Fruit fly (Drosophila melanogaster) whole organism, adult: ENCODE measurements around the gene RagA-B.

Experiments
- CG11617 ChIP-seq: fragments of 200-800 bp; sonication (Bioruptor generic); optimal IDR thresholded peaks from 2 replicates; lab custom pipeline; 2017; ENCODE audit warnings: mild to moderate bottlenecking, missing biosample characterization, missing genetic modification reagents, missing genetic modification characterization
- CG12768 ChIP-seq: fragments of 200-800 bp; sonication (Bioruptor generic); optimal IDR thresholded peaks from 2 replicates; lab custom pipeline; 2017; ENCODE audit warnings: missing biosample characterization, missing genetic modification characterization, mild to moderate bottlenecking, moderate library complexity, missing genetic modification reagents
- CG14711 ChIP-seq: fragments of 200-800 bp; sonication (Bioruptor generic); optimal IDR thresholded peaks from 2 replicates; lab custom pipeline; 2018; ENCODE audit warnings: missing biosample characterization, mild to moderate bottlenecking, missing genetic modification characterization, moderate library complexity
- CG1620 ChIP-seq: fragments of 200-800 bp; sonication (Bioruptor generic); optimal IDR thresholded peaks from 2 replicates; lab custom pipeline; 2016; ENCODE audit warnings: missing biosample characterization, missing genetic modification characterization
- CG33017 ChIP-seq: fragments of 200-800 bp; sonication (Bioruptor generic); optimal IDR thresholded peaks from 2 replicates; lab custom pipeline; 2018; ENCODE audit warnings: missing biosample characterization, mild to moderate bottlenecking, missing genetic modification characterization, moderate library complexity
- CG5204 ChIP-seq: fragments of 200-800 bp; sonication (Bioruptor generic); optimal IDR thresholded peaks from 2 replicates; lab custom pipeline; 2016; ENCODE audit warnings: missing biosample characterization, missing genetic modification characterization
- CG7045 ChIP-seq: fragments of 200-800 bp; sonication (Bioruptor generic); optimal IDR thresholded peaks from 2 replicates; lab custom pipeline; 2017; ENCODE audit warnings: missing biosample characterization, mild to moderate bottlenecking, missing genetic modification characterization
- CG7101 ChIP-seq: fragments of 200-800 bp; sonication (Bioruptor generic); optimal IDR thresholded peaks from 2 replicates; lab custom pipeline; 2018; ENCODE audit warnings: missing biosample characterization, mild to moderate bottlenecking, missing genetic modification characterization, moderate library complexity
- Clk ChIP-seq: fragments of 200-800 bp; sonication (Bioruptor generic); optimal IDR thresholded peaks from 2 replicates; lab custom pipeline; 2017; ENCODE audit warnings: missing biosample characterization, missing genetic modification characterization
- Crg-1 ChIP-seq: fragments of 200-800 bp; sonication (Bioruptor generic); optimal IDR thresholded peaks from 2 replicates; lab custom pipeline; 2016; ENCODE audit warnings: missing biosample characterization, missing genetic modification characterization
- Hr96 ChIP-seq: fragments of 200-800 bp; sonication (Bioruptor generic); optimal IDR thresholded peaks from 2 replicates; lab custom pipeline; 2016; ENCODE audit warnings: missing biosample characterization, missing genetic modification characterization
- Mnt ChIP-seq: fragments of 200-800 bp; sonication (Bioruptor generic); optimal IDR thresholded peaks from 2 replicates; lab custom pipeline; 2016; ENCODE audit warnings: missing biosample characterization, mild to moderate bottlenecking, missing genetic modification characterization
- bab1 ChIP-seq: fragments of 200-800 bp; sonication (Bioruptor generic); optimal IDR thresholded peaks from 3 replicates; lab custom pipeline; 2019; ENCODE audit warnings: missing biosample characterization, mild to moderate bottlenecking, missing genetic modification characterization, moderate library complexity
- cic ChIP-seq: fragments of 200-800 bp; sonication (Bioruptor generic); optimal IDR thresholded peaks from 2 replicates; lab custom pipeline; 2017; ENCODE audit warnings: missing biosample characterization, mild to moderate bottlenecking, missing genetic modification characterization, moderate library complexity
- cnc ChIP-seq, 2 experiments: fragments of >200 bp; optimal IDR thresholded peaks; 2 replicates each; lab custom pipeline; 2017
- kay ChIP-seq: fragments of 200-800 bp; sonication (Bioruptor generic); peaks from one replicate; lab custom pipeline; 2016; ENCODE audit warnings: missing biosample characterization, missing genetic modification characterization, borderline replicate concordance
- ovo ChIP-seq: fragments of 200-800 bp; sonication (Bioruptor generic); optimal IDR thresholded peaks from 2 replicates; lab custom pipeline; 2016; ENCODE audit warnings: missing biosample characterization, missing genetic modification characterization
- pad ChIP-seq: fragments of 200-800 bp; sonication (Bioruptor generic); optimal IDR thresholded peaks from 3 replicates; lab custom pipeline; 2017; ENCODE audit warnings: missing biosample characterization, missing genetic modification characterization, mild to moderate bottlenecking, moderate library complexity, missing genetic modification reagents
- tj ChIP-seq: fragments of 200-800 bp; sonication (Bioruptor generic); optimal IDR thresholded peaks from 3 replicates; lab custom pipeline; 2017; ENCODE audit warnings: missing biosample characterization, mild to moderate bottlenecking, missing genetic modification characterization, moderate library complexity
- toe ChIP-seq: fragments of 200-800 bp; sonication (Bioruptor generic); optimal IDR thresholded peaks from 2 replicates; lab custom pipeline; 2016; ENCODE audit warnings: missing biosample characterization, missing genetic modification characterization

The RagA-B gene

dm6 chr3R:8976073-8976593 is 8.0 kb downstream of the RagA-B start:
- TF ChIP-seq CG12768 (GFP tag; lab: Kevin White, UChicago) (no peak), Crg-1 (GFP tag; lab: Kevin White, UChicago) (no peak), CG7101 (tag; lab: Kevin White, UChicago) (no peak), CG33017 (tag; lab: Kevin White, UChicago) (no peak), CG14711 (tag; lab: Kevin White, UChicago) (no peak), kay (GFP tag; lab: Kevin White, UChicago) (no peak), Hr96 (no peak), CG11617 (GFP tag; lab: Kevin White, UChicago) (no peak), toe (GFP tag; lab: Kevin White, UChicago) (no peak), Clk (no peak), cnc (optimal IDR thresholded peaks at IDR 0.05; lab: Kevin White, UChicago) (no peak), tj (no peak), CG1620 (GFP tag; lab: Kevin White, UChicago) (no peak), bab1 (GFP tag; lab: Kevin White, UChicago) (no peak), cic (GFP tag; lab: Kevin White, UChicago) (no peak), Mnt (GFP tag; lab: Kevin White, UChicago) (no peak)

DNA sequence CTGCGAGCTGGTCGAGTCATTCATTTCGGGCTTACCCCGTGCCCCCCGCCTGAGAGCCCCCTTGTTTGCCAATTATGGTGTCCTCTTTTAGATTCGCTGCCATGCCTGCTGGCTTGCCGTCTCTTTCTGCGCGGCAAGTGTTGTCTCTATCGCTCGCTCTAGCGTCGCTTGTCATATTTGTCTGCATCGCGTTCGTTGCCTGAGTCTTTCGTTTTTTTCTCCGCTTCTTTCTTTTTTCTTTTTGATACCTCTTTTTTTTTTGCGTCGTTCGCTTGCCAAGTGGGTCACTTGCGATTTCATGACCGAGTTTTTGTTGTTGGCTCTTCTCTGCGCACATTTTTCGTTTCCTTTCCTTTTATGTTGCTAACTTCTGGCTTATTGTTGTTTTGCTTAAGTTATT is 12.3 kb downstream of the RagA-B start:
- no peak for TF ChIP-seq CG14711 (tag; lab: Kevin White, UChicago)
- no peak for TF ChIP-seq CG33017 (tag; lab: Kevin White, UChicago)
- no peak for TF ChIP-seq CG11617 (GFP tag; lab: Kevin White, UChicago)
- no peak for TF ChIP-seq CG12768 (GFP tag; lab: Kevin White, UChicago)
- TF ChIP-seq cnc (optimal IDR thresholded peaks at IDR 0.05; lab: Kevin White, UChicago), result no peak
- no peak for TF ChIP-seq CG5204 (GFP tag; lab: Kevin White, UChicago)
- no peak for TF ChIP-seq Crg-1 (GFP tag; lab: Kevin White, UChicago)
- TF ChIP-seq CG7045 (GFP tag; lab: Kevin White, UChicago), result no peak
- no peak for TF ChIP-seq bab1 (GFP tag; lab: Kevin White, UChicago)
- TF ChIP-seq ovo (GFP tag; lab: Kevin White, UChicago), result no peak
- no peak for TF ChIP-seq kay (GFP tag; lab: Kevin White, UChicago)

DNA sequence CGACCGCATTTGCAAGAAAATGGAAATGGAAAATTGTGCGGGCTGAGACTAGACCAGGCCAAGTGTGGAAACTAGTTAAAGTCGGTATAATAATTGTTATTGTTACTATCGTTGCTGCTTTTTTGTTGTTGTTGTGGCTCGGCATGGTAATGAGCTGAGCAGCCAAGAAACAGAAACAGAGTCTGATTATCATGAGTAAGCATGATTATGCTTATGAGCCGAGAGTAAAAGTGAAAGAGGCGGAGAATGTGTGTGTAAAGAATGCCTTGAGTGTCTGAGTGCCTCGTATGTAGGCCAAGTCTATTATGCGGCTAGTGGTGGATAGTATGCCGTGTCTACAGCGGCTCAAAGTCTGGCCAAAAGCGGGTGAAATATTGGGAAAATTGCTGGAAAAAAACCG is 13.4 kb downstream of the RagA-B start:
- TF ChIP-seq pad (GFP tag; lab: Kevin White, UChicago), result no peak
- no peak for TF ChIP-seq Hr96
- no peak for TF ChIP-seq CG1620 (GFP tag; lab: Kevin White, UChicago)
- no peak for TF ChIP-seq CG33017 (tag; lab: Kevin White, UChicago)
- TF ChIP-seq CG11617 (GFP tag; lab: Kevin White, UChicago), result no peak
- no peak for TF ChIP-seq Mnt (GFP tag; lab: Kevin White, UChicago)
- TF ChIP-seq CG12768 (GFP tag; lab: Kevin White, UChicago), result no peak
- TF ChIP-seq cnc (optimal IDR thresholded peaks at IDR 0.05; lab: Kevin White, UChicago), result no peak
- no peak for TF ChIP-seq Crg-1 (GFP tag; lab: Kevin White, UChicago)

DNA sequence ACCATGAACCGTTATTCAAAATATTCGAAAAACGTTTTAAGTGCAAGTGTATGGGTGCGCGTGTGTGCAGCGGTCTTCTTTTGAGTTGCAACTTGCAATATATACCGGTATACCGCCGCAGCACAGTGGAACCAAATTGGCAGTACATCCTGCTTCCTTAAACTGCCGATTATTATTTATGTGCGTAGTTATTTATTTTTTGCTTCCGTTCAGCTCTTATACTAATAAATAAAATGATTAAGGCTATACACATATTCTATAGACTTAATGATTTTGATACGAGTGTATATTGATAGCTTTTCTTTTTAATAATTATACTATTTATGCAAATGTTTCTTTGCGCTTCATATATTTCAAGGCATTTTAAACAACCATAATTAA is 14.2 kb downstream of the RagA-B start:
- TF ChIP-seq bab1 (GFP tag; lab: Kevin White, UChicago) (no peak), CG7101 (tag; lab: Kevin White, UChicago) (no peak), CG33017 (tag; lab: Kevin White, UChicago) (no peak), Mnt (GFP tag; lab: Kevin White, UChicago) (no peak), Hr96 (no peak), kay (GFP tag; lab: Kevin White, UChicago) (no peak), CG5204 (GFP tag; lab: Kevin White, UChicago) (no peak), cic (GFP tag; lab: Kevin White, UChicago) (no peak), CG12768 (GFP tag; lab: Kevin White, UChicago) (no peak), ovo (GFP tag; lab: Kevin White, UChicago) (no peak), toe (GFP tag; lab: Kevin White, UChicago) (no peak)

dm6 chr3R:8969301-8969925 is 14.7 kb downstream of the RagA-B start:
- TF ChIP-seq CG1620 (GFP tag; lab: Kevin White, UChicago), result no peak

DNA sequence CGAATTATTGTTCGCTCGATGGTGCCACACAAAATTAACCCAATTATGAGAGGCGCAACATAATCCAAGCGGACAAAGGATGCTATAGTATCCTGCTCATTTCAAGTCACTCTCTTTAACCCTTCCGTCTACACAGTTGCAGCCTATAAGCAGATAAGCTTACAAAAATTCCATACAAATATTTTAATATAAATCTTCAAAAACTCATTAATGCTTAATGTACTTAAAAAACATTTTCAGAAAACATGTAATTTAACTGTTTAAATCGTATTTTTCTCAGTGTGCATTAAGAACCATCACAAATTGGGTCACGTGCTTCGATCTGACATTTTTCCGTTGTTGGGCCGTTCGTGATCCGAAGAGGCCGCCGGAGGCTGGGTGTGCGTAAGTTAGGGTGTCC is 15.3 kb downstream of the RagA-B start:
- TF ChIP-seq CG5204 (GFP tag; lab: Kevin White, UChicago), result no peak
- TF ChIP-seq Crg-1 (GFP tag; lab: Kevin White, UChicago), result no peak
- TF ChIP-seq toe (GFP tag; lab: Kevin White, UChicago), result no peak
- TF ChIP-seq CG12768 (GFP tag; lab: Kevin White, UChicago), result no peak
- TF ChIP-seq Clk, result no peak
- no peak for TF ChIP-seq kay (GFP tag; lab: Kevin White, UChicago)
- no peak for TF ChIP-seq ovo (GFP tag; lab: Kevin White, UChicago)
- TF ChIP-seq cnc (optimal IDR thresholded peaks at IDR 0.05; lab: Kevin White, UChicago), result no peak
- no peak for TF ChIP-seq bab1 (GFP tag; lab: Kevin White, UChicago)
- no peak for TF ChIP-seq cic (GFP tag; lab: Kevin White, UChicago)
- TF ChIP-seq pad (GFP tag; lab: Kevin White, UChicago), result no peak
- TF ChIP-seq CG14711 (tag; lab: Kevin White, UChicago), result no peak
- no peak for TF ChIP-seq Mnt (GFP tag; lab: Kevin White, UChicago)
- TF ChIP-seq CG1620 (GFP tag; lab: Kevin White, UChicago), result no peak
- TF ChIP-seq CG33017 (tag; lab: Kevin White, UChicago), result no peak
- TF ChIP-seq CG11617 (GFP tag; lab: Kevin White, UChicago), result no peak
- no peak for TF ChIP-seq CG7101 (tag; lab: Kevin White, UChicago)
- TF ChIP-seq Hr96, result no peak
- no peak for TF ChIP-seq CG7045 (GFP tag; lab: Kevin White, UChicago)
- TF ChIP-seq tj, result no peak
